Worm (Caenorhabditis elegans): ENCODE results near the gene srd-26.

DNA sequence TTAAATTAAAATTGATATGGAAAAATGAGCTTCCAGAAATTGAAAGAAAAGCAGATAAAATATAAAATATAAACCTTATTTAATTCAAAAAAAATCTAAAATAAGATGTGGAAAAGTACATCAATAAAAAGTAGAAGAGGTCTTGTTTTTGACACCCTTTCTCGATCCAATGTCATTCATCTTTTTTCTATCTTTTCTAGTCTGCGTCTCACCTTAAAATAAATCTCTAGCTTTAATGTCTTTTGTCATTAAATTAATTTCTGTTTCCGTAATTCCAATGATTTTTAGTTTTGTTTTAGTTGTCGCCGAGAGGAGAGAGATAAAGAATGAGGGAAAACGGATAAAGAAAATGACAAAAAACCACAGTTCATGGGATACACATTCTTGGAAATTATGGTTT is 13.7 kb downstream of the srd-26 start:
- TF ChIP-seq B0336.3 (GFP tag; IDR thresholded peaks at IDR 0.05), result no peak
- TF ChIP-seq nhr-80 (tag; optimal IDR thresholded peaks at IDR 0.05), result no peak
- no peak for TF ChIP-seq lsl-1 (GFP tag; optimal IDR thresholded peaks at IDR 0.05)
- TF ChIP-seq madf-10 (tag; optimal IDR thresholded peaks at IDR 0.05), result no peak
- no peak for TF ChIP-seq lin-35 (GFP tag; optimal IDR thresholded peaks at IDR 0.05)
- TF ChIP-seq ceh-27 (GFP tag; optimal IDR thresholded peaks at IDR 0.05), result no peak
- TF ChIP-seq snpc-4 (GFP tag; optimal IDR thresholded peaks at IDR 0.05), result no peak
- no peak for TF ChIP-seq snpc-4 (tag; optimal IDR thresholded peaks at IDR 0.05)
- no peak for TF ChIP-seq madf-8 (GFP tag; conservative IDR thresholded peaks at IDR 0.05)
- no peak for TF ChIP-seq attf-5 (GFP tag; optimal IDR thresholded peaks at IDR 0.05)
- no peak for TF ChIP-seq aptf-2 (GFP tag; conservative IDR thresholded peaks at IDR 0.05)
- no peak for TF ChIP-seq nhr-179 (tag; optimal IDR thresholded peaks at IDR 0.05)

Measured in whole organism, young adult.